Fruit fly (Drosophila melanogaster) whole organism, adult: Measurements from ENCODE around the gene srl.

ENCODE experiments used
- CG11617 ChIP-seq: fragments of 200-800 bp; sonication (Bioruptor generic); optimal IDR thresholded peaks from 2 replicates; lab custom pipeline; 2017; ENCODE audit warnings: mild to moderate bottlenecking, missing biosample characterization, missing genetic modification reagents, missing genetic modification characterization
- CG12768 ChIP-seq: fragments of 200-800 bp; sonication (Bioruptor generic); optimal IDR thresholded peaks from 2 replicates; lab custom pipeline; 2017; ENCODE audit warnings: missing biosample characterization, missing genetic modification characterization, mild to moderate bottlenecking, moderate library complexity, missing genetic modification reagents
- CG14711 ChIP-seq: fragments of 200-800 bp; sonication (Bioruptor generic); optimal IDR thresholded peaks from 2 replicates; lab custom pipeline; 2018; ENCODE audit warnings: missing biosample characterization, mild to moderate bottlenecking, missing genetic modification characterization, moderate library complexity
- CG1620 ChIP-seq: fragments of 200-800 bp; sonication (Bioruptor generic); optimal IDR thresholded peaks from 2 replicates; lab custom pipeline; 2016; ENCODE audit warnings: missing biosample characterization, missing genetic modification characterization
- CG33017 ChIP-seq: fragments of 200-800 bp; sonication (Bioruptor generic); optimal IDR thresholded peaks from 2 replicates; lab custom pipeline; 2018; ENCODE audit warnings: missing biosample characterization, mild to moderate bottlenecking, missing genetic modification characterization, moderate library complexity
- CG5204 ChIP-seq: fragments of 200-800 bp; sonication (Bioruptor generic); optimal IDR thresholded peaks from 2 replicates; lab custom pipeline; 2016; ENCODE audit warnings: missing biosample characterization, missing genetic modification characterization
- CG7101 ChIP-seq: fragments of 200-800 bp; sonication (Bioruptor generic); optimal IDR thresholded peaks from 2 replicates; lab custom pipeline; 2018; ENCODE audit warnings: missing biosample characterization, mild to moderate bottlenecking, missing genetic modification characterization, moderate library complexity
- Clk ChIP-seq: fragments of 200-800 bp; sonication (Bioruptor generic); optimal IDR thresholded peaks from 2 replicates; lab custom pipeline; 2017; ENCODE audit warnings: missing biosample characterization, missing genetic modification characterization
- Crg-1 ChIP-seq: fragments of 200-800 bp; sonication (Bioruptor generic); optimal IDR thresholded peaks from 2 replicates; lab custom pipeline; 2016; ENCODE audit warnings: missing biosample characterization, missing genetic modification characterization
- Hr96 ChIP-seq: fragments of 200-800 bp; sonication (Bioruptor generic); optimal IDR thresholded peaks from 2 replicates; lab custom pipeline; 2016; ENCODE audit warnings: missing biosample characterization, missing genetic modification characterization
- Mnt ChIP-seq: fragments of 200-800 bp; sonication (Bioruptor generic); optimal IDR thresholded peaks from 2 replicates; lab custom pipeline; 2016; ENCODE audit warnings: missing biosample characterization, mild to moderate bottlenecking, missing genetic modification characterization
- bab1 ChIP-seq: fragments of 200-800 bp; sonication (Bioruptor generic); optimal IDR thresholded peaks from 3 replicates; lab custom pipeline; 2019; ENCODE audit warnings: missing biosample characterization, mild to moderate bottlenecking, missing genetic modification characterization, moderate library complexity
- cic ChIP-seq: fragments of 200-800 bp; sonication (Bioruptor generic); optimal IDR thresholded peaks from 2 replicates; lab custom pipeline; 2017; ENCODE audit warnings: missing biosample characterization, mild to moderate bottlenecking, missing genetic modification characterization, moderate library complexity
- cnc ChIP-seq, 2 experiments: fragments of >200 bp; optimal IDR thresholded peaks; 2 replicates each; lab custom pipeline; 2017
- kay ChIP-seq: fragments of 200-800 bp; sonication (Bioruptor generic); peaks from one replicate; lab custom pipeline; 2016; ENCODE audit warnings: missing biosample characterization, missing genetic modification characterization, borderline replicate concordance
- ovo ChIP-seq: fragments of 200-800 bp; sonication (Bioruptor generic); optimal IDR thresholded peaks from 2 replicates; lab custom pipeline; 2016; ENCODE audit warnings: missing biosample characterization, missing genetic modification characterization
- pad ChIP-seq: fragments of 200-800 bp; sonication (Bioruptor generic); optimal IDR thresholded peaks from 3 replicates; lab custom pipeline; 2017; ENCODE audit warnings: missing biosample characterization, missing genetic modification characterization, mild to moderate bottlenecking, moderate library complexity, missing genetic modification reagents
- tj ChIP-seq: fragments of 200-800 bp; sonication (Bioruptor generic); optimal IDR thresholded peaks from 3 replicates; lab custom pipeline; 2017; ENCODE audit warnings: missing biosample characterization, mild to moderate bottlenecking, missing genetic modification characterization, moderate library complexity
- toe ChIP-seq: fragments of 200-800 bp; sonication (Bioruptor generic); optimal IDR thresholded peaks from 2 replicates; lab custom pipeline; 2016; ENCODE audit warnings: missing biosample characterization, missing genetic modification characterization

srl gene

dm6 chr3R:4426730-4427129 lies 2.4 kb downstream of the srl start, which contains the start of gene CG31525:
CG31525 (plus strand) TSS chr3R:4427030.
- TF ChIP-seq CG14711 (tag; lab: Kevin White, UChicago) (no peak), cic (GFP tag; lab: Kevin White, UChicago) (no peak)

dm6 chr3R:4419482-4419881 lies 9.7 kb downstream of the srl start, which contains the start of gene CG32944:
CG32944 (minus strand) TSS chr3R:4419578.
- TF ChIP-seq bab1 (GFP tag; lab: Kevin White, UChicago): no peak
- no peak for TF ChIP-seq CG7101 (tag; lab: Kevin White, UChicago)
- no peak for TF ChIP-seq tj
- TF ChIP-seq Clk (GFP tag; lab: Kevin White, UChicago): no peak
- TF ChIP-seq CG1620 (GFP tag; lab: Kevin White, UChicago): no peak
- no peak for TF ChIP-seq pad (GFP tag; lab: Kevin White, UChicago)
- no peak for TF ChIP-seq CG11617 (GFP tag; lab: Kevin White, UChicago)
- no peak for TF ChIP-seq Mnt (GFP tag; lab: Kevin White, UChicago)
- TF ChIP-seq kay (GFP tag; lab: Kevin White, UChicago): no peak
- TF ChIP-seq toe (GFP tag; lab: Kevin White, UChicago): no peak
- TF ChIP-seq cnc (optimal IDR thresholded peaks at IDR 0.05; lab: Kevin White, UChicago): no peak

dm6 chr3R:4416138-4416537 lies 13.0 kb downstream of the srl start, which contains the start of gene CG31528:
CG31528 (plus strand) TSS chr3R:4416438.
- TF ChIP-seq CG33017: no peak
- TF ChIP-seq toe (GFP tag; lab: Kevin White, UChicago): no peak
- TF ChIP-seq Clk (GFP tag; lab: Kevin White, UChicago): no peak
- TF ChIP-seq Hr96: no peak
- no peak for TF ChIP-seq pad (GFP tag; lab: Kevin White, UChicago)
- TF ChIP-seq CG5204 (GFP tag; lab: Kevin White, UChicago): no peak

- TF ChIP-seq ovo: no peak
Measured at dm6 chr3R:4407325-4407724, 21.8 kb downstream of the srl start.

dm6 chr3R:4403706-4404392 lies 25.3 kb downstream of the srl start:
- TF ChIP-seq Crg-1 (GFP tag; lab: Kevin White, UChicago): no peak
- TF ChIP-seq Mnt (GFP tag; lab: Kevin White, UChicago): peak; percentile 85
- peak; percentile 75 for TF ChIP-seq cic (GFP tag; lab: Kevin White, UChicago)
- no peak for TF ChIP-seq CG7101 (tag; lab: Kevin White, UChicago)
- no peak for TF ChIP-seq Clk (GFP tag; lab: Kevin White, UChicago)
- peak; percentile 91 for TF ChIP-seq CG14711 (tag; lab: Kevin White, UChicago)
- peak; percentile 27 for TF ChIP-seq toe (GFP tag; lab: Kevin White, UChicago)
- peak; percentile 42 for TF ChIP-seq CG12768 (GFP tag; lab: Kevin White, UChicago)
- TF ChIP-seq tj: peak; percentile 58
- TF ChIP-seq CG5204 (GFP tag; lab: Kevin White, UChicago): no peak
- peak; percentile 33 for TF ChIP-seq CG33017
- TF ChIP-seq cnc (optimal IDR thresholded peaks at IDR 0.05; lab: Kevin White, UChicago): no peak
- TF ChIP-seq bab1 (GFP tag; lab: Kevin White, UChicago): peak; percentile 22
- no peak for TF ChIP-seq CG1620 (GFP tag; lab: Kevin White, UChicago)

dm6 chr3R:4402884-4403705 lies 26.0 kb downstream of the srl start, which contains the start of gene lost:
lost (plus strand) TSS chr3R:4403076.
- no peak for TF ChIP-seq Crg-1 (GFP tag; lab: Kevin White, UChicago)
- TF ChIP-seq toe (GFP tag; lab: Kevin White, UChicago): peak; percentile 55
- TF ChIP-seq pad (GFP tag; lab: Kevin White, UChicago): peak; percentile 15
- TF ChIP-seq CG12768 (GFP tag; lab: Kevin White, UChicago): no peak
- TF ChIP-seq Mnt (GFP tag; lab: Kevin White, UChicago): peak; percentile 79
- TF ChIP-seq CG7101 (tag; lab: Kevin White, UChicago): peak; percentile 52
- TF ChIP-seq cnc (optimal IDR thresholded peaks at IDR 0.05; lab: Kevin White, UChicago): no peak
- peak; percentile 28 for TF ChIP-seq cic (GFP tag; lab: Kevin White, UChicago)
- peak; percentile 28 for TF ChIP-seq ovo
- TF ChIP-seq CG11617 (GFP tag; lab: Kevin White, UChicago): peak; percentile 16
- TF ChIP-seq kay (GFP tag; lab: Kevin White, UChicago): no peak
- peak; percentile 35 for TF ChIP-seq bab1 (GFP tag; lab: Kevin White, UChicago)
- peak; percentile 78 for TF ChIP-seq CG14711 (tag; lab: Kevin White, UChicago)
- TF ChIP-seq tj: no peak
- no peak for TF ChIP-seq Clk (GFP tag; lab: Kevin White, UChicago)
